Worm (Caenorhabditis elegans) whole organism, L3 larva: ENCODE results near the gene F10E7.2.
A peak's percentile ranks its signal among the peaks of the same experiment; 100 is the strongest.

ENCODE experiments used
- aly-2 ChIP-seq: fragments of 150-350 bp; optimal IDR thresholded peaks from 2 replicates; lab custom pipeline; 2014; ENCODE audit warnings: missing biosample characterization, missing genetic modification characterization
- ama-1 ChIP-seq: fragments of 150-350 bp; optimal IDR thresholded peaks from 2 replicates; lab custom pipeline; 2018
- ceh-16 ChIP-seq: sonication (generic microtip); optimal IDR thresholded peaks from 2 replicates; lab custom pipeline; 2017; ENCODE audit warnings: missing biosample characterization, missing genetic modification characterization
- ceh-28 ChIP-seq: fragments of 150-350 bp; optimal IDR thresholded peaks from 2 replicates; lab custom pipeline; 2014; ENCODE audit warnings: missing biosample characterization, missing genetic modification reagents, missing genetic modification characterization
- daf-12 ChIP-seq: fragments of 150-350 bp; optimal IDR thresholded peaks from 2 replicates; lab custom pipeline; 2014; ENCODE audit warnings: missing biosample characterization, missing genetic modification reagents, missing genetic modification characterization
- egl-27 ChIP-seq: sonication (generic microtip); optimal IDR thresholded peaks from 4 replicates; lab custom pipeline; 2017; ENCODE audit warnings: missing biosample characterization, missing genetic modification reagents, missing genetic modification characterization
- elt-2 ChIP-seq: sonication (generic microtip); optimal IDR thresholded peaks from 2 replicates; lab custom pipeline; 2016; ENCODE audit warnings: missing genetic modification reagents, mild to moderate bottlenecking, missing genetic modification characterization, missing compliant biosample characterization
- elt-3 ChIP-seq, 3 experiments: fragments of 150-350 bp in 1 of 3; sonication (generic microtip) in 2 of 3; optimal IDR thresholded peaks; 2 replicates in 2 of 3; 4 replicates in 1 of 3; lab custom pipeline; 2014 to 2017; ENCODE audit warnings: missing biosample characterization in 3 of 3, missing genetic modification characterization in 3 of 3
- eor-1 ChIP-seq, 2 experiments: fragments of 150-350 bp; optimal IDR thresholded peaks; 2 replicates each; lab custom pipeline; 2014 to 2018; ENCODE audit warnings: missing biosample characterization in 2 of 2, missing genetic modification characterization in 2 of 2
- fkh-10 ChIP-seq: sonication (generic microtip); optimal IDR thresholded peaks from 2 replicates; lab custom pipeline; 2017; ENCODE audit warnings: missing biosample characterization, missing genetic modification reagents, missing genetic modification characterization
- fkh-2 ChIP-seq: fragments of 150-350 bp; optimal IDR thresholded peaks from 2 replicates; lab custom pipeline; 2014; ENCODE audit warnings: missing biosample characterization, missing genetic modification reagents, missing genetic modification characterization
- fos-1 ChIP-seq: fragments of 150-350 bp; optimal IDR thresholded peaks from 2 replicates; lab custom pipeline; 2014; ENCODE audit warnings: missing biosample characterization, missing genetic modification characterization
- hmg-11 ChIP-seq: sonication (generic microtip); optimal IDR thresholded peaks from 2 replicates; lab custom pipeline; 2016; ENCODE audit warnings: missing genetic modification characterization, missing compliant biosample characterization
- jun-1 ChIP-seq: fragments of 150-350 bp; optimal IDR thresholded peaks from 2 replicates; lab custom pipeline; 2014; ENCODE audit warnings: missing biosample characterization, missing genetic modification reagents, missing genetic modification characterization
- lin-15B ChIP-seq: fragments of 150-350 bp; optimal IDR thresholded peaks from 2 replicates; lab custom pipeline; 2014; ENCODE audit warnings: missing biosample characterization, missing genetic modification characterization
- lin-39 ChIP-seq: fragments of 150-350 bp; optimal IDR thresholded peaks from 2 replicates; lab custom pipeline; 2018; ENCODE audit warnings: missing biosample characterization, missing genetic modification reagents, missing genetic modification characterization
- lsy-12 ChIP-seq: sonication (generic microtip); optimal IDR thresholded peaks from 2 replicates; lab custom pipeline; 2016; ENCODE audit warnings: mild to moderate bottlenecking, missing genetic modification characterization, missing compliant biosample characterization
- mml-1 ChIP-seq: fragments of 150-350 bp; sonication (generic microtip); optimal IDR thresholded peaks from 3 replicates; lab custom pipeline; 2014; ENCODE audit warnings: missing biosample characterization, missing genetic modification characterization
- nfya-1 ChIP-seq: sonication (generic microtip); optimal IDR thresholded peaks from 2 replicates; lab custom pipeline; 2017; ENCODE audit warnings: missing genetic modification characterization, mild to moderate bottlenecking, missing compliant biosample characterization, antibody characterized with exemption, moderate library complexity; ENCODE audit not compliant: insufficient read depth
- nhr-11 ChIP-seq: fragments of 150-350 bp; optimal IDR thresholded peaks from 2 replicates; lab custom pipeline; 2014; ENCODE audit warnings: missing biosample characterization, missing genetic modification characterization
- nhr-12 ChIP-seq: fragments of 150-350 bp; optimal IDR thresholded peaks from 2 replicates; lab custom pipeline; 2014; ENCODE audit warnings: missing biosample characterization, missing genetic modification characterization
- nhr-23 ChIP-seq: fragments of 150-350 bp; optimal IDR thresholded peaks from 2 replicates; lab custom pipeline; 2014; ENCODE audit warnings: missing biosample characterization, missing genetic modification reagents, missing genetic modification characterization
- nhr-237 ChIP-seq: fragments of 150-350 bp; optimal IDR thresholded peaks from 2 replicates; lab custom pipeline; 2014; ENCODE audit warnings: missing biosample characterization, missing genetic modification characterization
- nhr-25 ChIP-seq: sonication (generic microtip); optimal IDR thresholded peaks from 2 replicates; lab custom pipeline; 2017; ENCODE audit warnings: missing biosample characterization, missing genetic modification characterization
- nhr-43 ChIP-seq: sonication (generic microtip); optimal IDR thresholded peaks from 2 replicates; lab custom pipeline; 2016; ENCODE audit warnings: mild to moderate bottlenecking, missing genetic modification characterization, missing compliant biosample characterization; ENCODE audit not compliant: poor library complexity, severe bottlenecking
- nhr-76 ChIP-seq: fragments of 150-350 bp; sonication (generic microtip); optimal IDR thresholded peaks from 5 replicates; lab custom pipeline; 2014; ENCODE audit warnings: missing biosample characterization, missing genetic modification characterization
- nhr-77 ChIP-seq: fragments of 150-350 bp; optimal IDR thresholded peaks from 2 replicates; lab custom pipeline; 2014; ENCODE audit warnings: missing biosample characterization, missing genetic modification characterization
- pha-4 ChIP-seq: fragments of 150-350 bp; optimal IDR thresholded peaks from 2 replicates; lab custom pipeline; 2014; ENCODE audit warnings: missing biosample characterization, missing genetic modification reagents, missing genetic modification characterization
- pqm-1 ChIP-seq: fragments of 150-350 bp; optimal IDR thresholded peaks from 2 replicates; lab custom pipeline; 2017; ENCODE audit warnings: missing biosample characterization, missing genetic modification characterization, inconsistent platforms
- skn-1 ChIP-seq: fragments of 150-350 bp; optimal IDR thresholded peaks from 2 replicates; lab custom pipeline; 2014; ENCODE audit warnings: missing biosample characterization, missing genetic modification characterization
- snpc-4 ChIP-seq: fragments of 150-350 bp; optimal IDR thresholded peaks from 2 replicates; lab custom pipeline; 2014; ENCODE audit warnings: missing biosample characterization, missing genetic modification characterization
- zag-1 ChIP-seq: fragments of 150-350 bp; optimal IDR thresholded peaks from 2 replicates; lab custom pipeline; 2014; ENCODE audit warnings: missing biosample characterization, missing genetic modification characterization
- ztf-11 ChIP-seq: fragments of 150-350 bp; optimal IDR thresholded peaks from 2 replicates; lab custom pipeline; 2014; ENCODE audit warnings: missing biosample characterization, missing genetic modification characterization

Gene F10E7.2

ce11 chrII:7151969-7152631 is 30.1 kb downstream of the F10E7.2 start, which contains the start of gene fust-1 (continued):
- TF ChIP-seq elt-3 (tag; optimal IDR thresholded peaks at IDR 0.05; lab: Kevin White, UChicago), result peak in 1 of 3 experiments; percentile 66
- TF ChIP-seq jun-1 (tag; lab: Kevin White, UChicago), result peak; percentile 93
- TF ChIP-seq nfya-1 (tag; lab: Kevin White, UChicago), result peak; percentile 94
- TF ChIP-seq pha-4 (tag; lab: Kevin White, UChicago), result peak; percentile 99
- TF ChIP-seq egl-27 (tag; lab: Kevin White, UChicago), result peak; percentile 68
- peak; percentile 93 for TF ChIP-seq lsy-12
- no peak for TF ChIP-seq ztf-11 (tag; lab: Kevin White, UChicago)
- peak; percentile 96 for TF ChIP-seq nhr-43 (tag; lab: Kevin White, UChicago)
- TF ChIP-seq mml-1 (tag; lab: Kevin White, UChicago), result no peak
- TF ChIP-seq nhr-11 (tag; lab: Kevin White, UChicago), result peak; percentile 84
- TF ChIP-seq ceh-16 (tag; lab: Kevin White, UChicago), result no peak
- peak; percentile 61 for TF ChIP-seq aly-2
- peak; percentile 91 for TF ChIP-seq snpc-4 (tag; lab: Kevin White, UChicago)
- TF ChIP-seq lin-15B, result peak; percentile 91

ce11 chrII:7154711-7155110 is 32.7 kb downstream of the F10E7.2 start:
- TF ChIP-seq nhr-76 (tag; lab: Kevin White, UChicago), result no peak

ce11 chrII:7155392-7155791 is 33.4 kb downstream of the F10E7.2 start, which contains the start of gene C27H5.2:
TSS of gene C27H5.2 (plus strand) at chrII:7155581.
- TF ChIP-seq ceh-16 (tag; lab: Kevin White, UChicago), result no peak
- no peak for TF ChIP-seq zag-1 (tag; lab: Kevin White, UChicago)
- no peak for TF ChIP-seq fkh-2 (tag; lab: Kevin White, UChicago)
- peak; percentile 13 for TF ChIP-seq nhr-25 (tag; lab: Kevin White, UChicago)
- TF ChIP-seq fkh-10, result no peak
- TF ChIP-seq ama-1, result peak; percentile 27
- no peak for TF ChIP-seq ztf-11 (tag; lab: Kevin White, UChicago)
- no peak for TF ChIP-seq nhr-43 (tag; lab: Kevin White, UChicago)
- no peak for TF ChIP-seq fos-1 (tag; lab: Kevin White, UChicago)
- TF ChIP-seq daf-12, result no peak
- no peak for TF ChIP-seq nhr-12 (tag; lab: Kevin White, UChicago)
- no peak for TF ChIP-seq pha-4 (tag; lab: Kevin White, UChicago)
- TF ChIP-seq nhr-237 (tag; lab: Kevin White, UChicago), result no peak
- TF ChIP-seq aly-2, result no peak
- TF ChIP-seq elt-2 (tag; lab: Kevin White, UChicago), result peak; percentile 20

- TF ChIP-seq skn-1 (no peak), jun-1 (tag; lab: Kevin White, UChicago) (peak; percentile 54), elt-2 (tag; lab: Kevin White, UChicago) (peak; percentile 89), pqm-1 (tag; lab: Kevin White, UChicago) (peak; percentile 50), lin-39 (tag; lab: Kevin White, UChicago) (no peak), pha-4 (tag; lab: Kevin White, UChicago) (peak; percentile 64), ceh-28 (tag; lab: Kevin White, UChicago) (peak; percentile 42), eor-1 (tag; optimal IDR thresholded peaks at IDR 0.05; lab: Kevin White, UChicago) (no peak), nhr-12 (tag; lab: Kevin White, UChicago) (no peak), nhr-25 (tag; lab: Kevin White, UChicago) (peak; percentile 0), nhr-77 (no peak), nhr-11 (tag; lab: Kevin White, UChicago) (no peak), ceh-16 (tag; lab: Kevin White, UChicago) (no peak), fos-1 (tag; lab: Kevin White, UChicago) (peak; percentile 6), egl-27 (tag; lab: Kevin White, UChicago) (no peak), zag-1 (tag; lab: Kevin White, UChicago) (no peak), fkh-2 (tag; lab: Kevin White, UChicago) (no peak), nhr-23 (tag; lab: Kevin White, UChicago) (peak; percentile 18), hmg-11 (no peak)
These were observed 35.4 kb downstream of the F10E7.2 start for ce11 chrII:7157415-7157814.
